Fruit fly (Drosophila melanogaster): Measurements from ENCODE around the gene dia.
A peak's percentile ranks its signal among the peaks of the same experiment; 100 is the strongest.

Gene dia

dm6 chr2L:20799991-20800897 is 42.3 kb downstream of the dia start (continued):
- peak; percentile 97 for TF ChIP-seq CG6808 (GFP tag; optimal IDR thresholded peaks at IDR 0.05)
- TF ChIP-seq Met (GFP tag; optimal IDR thresholded peaks at IDR 0.05), result peak; percentile 99
- TF ChIP-seq eg (GFP tag; IDR thresholded peaks at IDR 0.05), result peak; percentile 78
- TF ChIP-seq Ets96B (tag; optimal IDR thresholded peaks at IDR 0.05), result peak; percentile 97
- peak; percentile 95 for TF ChIP-seq Eip93F (GFP tag; optimal IDR thresholded peaks at IDR 0.05)
- peak; percentile 93 for TF ChIP-seq achi (GFP tag; optimal IDR thresholded peaks at IDR 0.05)
- TF ChIP-seq Sox15 (GFP tag; optimal IDR thresholded peaks at IDR 0.05), result peak; percentile 91
- peak; percentile 71 for TF ChIP-seq CG6276 (GFP tag; optimal IDR thresholded peaks at IDR 0.05)
- TF ChIP-seq CG8119 (GFP tag; IDR thresholded peaks at IDR 0.05), result peak; percentile 77
- TF ChIP-seq CG6163 (GFP tag; IDR thresholded peaks at IDR 0.05), result peak; percentile 96
- peak; percentile 92 for TF ChIP-seq CG11762 (GFP tag; optimal IDR thresholded peaks at IDR 0.05; ENCODE audit: insufficient read depth)
- peak; percentile 81 for TF ChIP-seq Hr4 (GFP tag; optimal IDR thresholded peaks at IDR 0.05)
- TF ChIP-seq Lpt (GFP tag; optimal IDR thresholded peaks at IDR 0.05), result peak; percentile 82
- TF ChIP-seq CG1621 (tag; optimal IDR thresholded peaks at IDR 0.05), result peak; percentile 97
- TF ChIP-seq fkh (GFP tag; optimal IDR thresholded peaks at IDR 0.05), result peak; percentile 61
- TF ChIP-seq CG31627 (GFP tag; optimal IDR thresholded peaks at IDR 0.05), result peak; percentile 98
- TF ChIP-seq Sox102F (GFP tag; optimal IDR thresholded peaks at IDR 0.05), result peak; percentile 98
- peak; percentile 95 for TF ChIP-seq CG10631 (GFP tag; optimal IDR thresholded peaks at IDR 0.05)

dm6 chr2L:20801801-20802200 is 43.9 kb downstream of the dia start:
- TF ChIP-seq Eip78C (GFP tag), result no peak
- TF ChIP-seq Hr39 (GFP tag; optimal IDR thresholded peaks at IDR 0.05), result no peak
- no peak for TF ChIP-seq fd59A (GFP tag; optimal IDR thresholded peaks at IDR 0.05)
- TF ChIP-seq ss (GFP tag; optimal IDR thresholded peaks at IDR 0.05), result no peak
- no peak for TF ChIP-seq acj6 (GFP tag; optimal IDR thresholded peaks at IDR 0.05)
- no peak for TF ChIP-seq CG7368 (GFP tag; optimal IDR thresholded peaks at IDR 0.05)
- TF ChIP-seq Lpt (GFP tag; optimal IDR thresholded peaks at IDR 0.05), result no peak
- TF ChIP-seq CG11762 (GFP tag; optimal IDR thresholded peaks at IDR 0.05; ENCODE audit: insufficient read depth), result no peak
- no peak for TF ChIP-seq Smox (GFP tag; optimal IDR thresholded peaks at IDR 0.05)
- TF ChIP-seq Hr4 (GFP tag; optimal IDR thresholded peaks at IDR 0.05), result no peak
- TF ChIP-seq Ets96B (tag; optimal IDR thresholded peaks at IDR 0.05), result no peak
- TF ChIP-seq CG4318 (GFP tag; optimal IDR thresholded peaks at IDR 0.05), result no peak

- peak; percentile 63 for TF ChIP-seq achi (GFP tag; optimal IDR thresholded peaks at IDR 0.05)
- TF ChIP-seq CG11762 (GFP tag; optimal IDR thresholded peaks at IDR 0.05; ENCODE audit: insufficient read depth), result peak; percentile 55
- TF ChIP-seq CG6276 (GFP tag; optimal IDR thresholded peaks at IDR 0.05), result peak; percentile 74
- peak; percentile 54 for TF ChIP-seq net (GFP tag; optimal IDR thresholded peaks at IDR 0.05)
- peak; percentile 1 for TF ChIP-seq fd59A (GFP tag; optimal IDR thresholded peaks at IDR 0.05)
- peak; percentile 75 for TF ChIP-seq CG32006 (GFP tag; optimal IDR thresholded peaks at IDR 0.05)
- TF ChIP-seq CG1621 (tag; optimal IDR thresholded peaks at IDR 0.05), result peak; percentile 37
- TF ChIP-seq dsx (GFP tag; optimal IDR thresholded peaks at IDR 0.05; ENCODE audit: poor library complexity, severe bottlenecking), result peak; percentile 64
- TF ChIP-seq Sox102F (GFP tag; optimal IDR thresholded peaks at IDR 0.05), result peak; percentile 55
- TF ChIP-seq CG11294 (GFP tag; IDR thresholded peaks at IDR 0.05), result peak; percentile 61
- peak; percentile 69 for TF ChIP-seq OdsH (GFP tag; optimal IDR thresholded peaks at IDR 0.05)
- TF ChIP-seq CG34406 (GFP tag; optimal IDR thresholded peaks at IDR 0.05), result peak; percentile 27
- no peak for TF ChIP-seq fkh (GFP tag; optimal IDR thresholded peaks at IDR 0.05)
- peak; percentile 12 for TF ChIP-seq Smox (GFP tag; optimal IDR thresholded peaks at IDR 0.05)
- peak; percentile 89 for TF ChIP-seq Eip78C (GFP tag)
- peak; percentile 67 for TF ChIP-seq pdm3 (GFP tag; optimal IDR thresholded peaks at IDR 0.05)
- TF ChIP-seq esn (GFP tag; optimal IDR thresholded peaks at IDR 0.05), result peak; percentile 61
- TF ChIP-seq Ets21C (GFP tag; optimal IDR thresholded peaks at IDR 0.05), result no peak
- peak; percentile 74 for TF ChIP-seq CG15336 (GFP tag; IDR thresholded peaks at IDR 0.05)
- TF ChIP-seq Eip75B (GFP tag; optimal IDR thresholded peaks at IDR 0.05), result peak; percentile 2
- peak; percentile 79 for TF ChIP-seq CG3919 (GFP tag; optimal IDR thresholded peaks at IDR 0.05)
- TF ChIP-seq svp (GFP tag), result peak; percentile 91
- peak; percentile 53 for TF ChIP-seq lz (GFP tag; optimal IDR thresholded peaks at IDR 0.05)
- no peak for TF ChIP-seq Blimp-1 (GFP tag; optimal IDR thresholded peaks at IDR 0.05)
- peak; percentile 78 for TF ChIP-seq CG8119 (GFP tag; IDR thresholded peaks at IDR 0.05)
- no peak for TF ChIP-seq salr (GFP tag; optimal IDR thresholded peaks at IDR 0.05)
- TF ChIP-seq Hr4 (GFP tag; optimal IDR thresholded peaks at IDR 0.05), result peak; percentile 75
- peak; percentile 46 for TF ChIP-seq CG3032 (tag; optimal IDR thresholded peaks at IDR 0.05)
- peak; percentile 38 for TF ChIP-seq CG6808 (GFP tag; optimal IDR thresholded peaks at IDR 0.05)
- peak; percentile 20 for TF ChIP-seq fd85E (GFP tag; optimal IDR thresholded peaks at IDR 0.05)
These were observed 44.3 kb downstream of the dia start for dm6 chr2L:20802204-20802603.
